Worm (Caenorhabditis elegans): ENCODE measurements around the gene sra-34.

ce11 chrII:4517254-4517653, 26.2 kb downstream of the sra-34 start:
- TF ChIP-seq nhr-76 (tag; optimal IDR thresholded peaks at IDR 0.05) (no peak), elt-2 (tag; optimal IDR thresholded peaks at IDR 0.05) (no peak), ama-1 (optimal IDR thresholded peaks at IDR 0.05) (no peak), unc-86 (tag; optimal IDR thresholded peaks at IDR 0.05) (no peak), C04F5.9 (tag; optimal IDR thresholded peaks at IDR 0.05) (no peak), tbx-2 (tag; optimal IDR thresholded peaks at IDR 0.05) (no peak), nhr-11 (tag; optimal IDR thresholded peaks at IDR 0.05) (no peak), nhr-237 (tag; optimal IDR thresholded peaks at IDR 0.05) (no peak), skn-1 (tag; optimal IDR thresholded peaks at IDR 0.05) (no peak), ceh-90 (tag; optimal IDR thresholded peaks at IDR 0.05) (no peak), sptf-1 (tag; optimal IDR thresholded peaks at IDR 0.05) (no peak), nhr-12 (tag; optimal IDR thresholded peaks at IDR 0.05) (no peak), C16A3.4 (tag; optimal IDR thresholded peaks at IDR 0.05) (no peak), mab-9 (GFP tag; IDR thresholded peaks at IDR 0.05) (no peak)

All from whole organism, L1 larva.